Worm (Caenorhabditis elegans): ENCODE results near the gene F42G2.2.
A peak's percentile ranks its signal among the peaks of the same experiment; 100 is the strongest.

Gene F42G2.2

DNA sequence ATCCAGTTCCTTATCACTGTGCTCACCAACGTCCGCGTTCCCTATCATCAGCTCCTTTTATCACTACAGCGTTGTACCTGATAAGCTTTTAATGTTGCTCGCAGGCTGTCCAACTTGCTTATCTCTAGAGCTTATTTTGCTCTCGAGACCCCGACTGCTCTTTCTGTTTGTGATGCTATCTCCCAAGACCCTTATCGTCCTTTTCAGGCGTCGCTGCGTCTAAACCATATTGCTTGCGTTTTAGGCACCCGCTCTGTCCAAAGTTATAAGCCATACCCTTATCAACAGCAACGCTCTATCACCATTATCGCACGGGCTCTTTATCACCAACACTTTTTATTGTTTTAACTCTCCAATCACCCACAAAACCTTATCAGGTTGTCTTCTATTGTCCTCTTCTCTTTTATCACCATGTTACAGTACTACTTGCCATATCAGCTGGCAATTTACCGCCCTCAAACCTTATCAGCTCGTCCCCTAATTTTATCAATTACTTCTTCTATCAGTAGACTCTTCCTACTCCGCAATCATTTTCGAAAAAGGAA, 43.5 kb upstream of the F42G2.2 start (continued):
- TF ChIP-seq B0019.2 (GFP tag; conservative IDR thresholded peaks at IDR 0.05) (no peak), F23B12.7 (tag; optimal IDR thresholded peaks at IDR 0.05; ENCODE audit: insufficient read depth) (no peak), Y53F4B.3 (GFP tag; IDR thresholded peaks at IDR 0.05) (no peak), C17E4.6 (GFP tag; IDR thresholded peaks at IDR 0.05) (no peak), lsl-1 (GFP tag; optimal IDR thresholded peaks at IDR 0.05) (no peak), cebp-1 (GFP tag; IDR thresholded peaks at IDR 0.05) (no peak), cebp-1 (tag; optimal IDR thresholded peaks at IDR 0.05) (no peak), rpc-1 (optimal IDR thresholded peaks at IDR 0.05) (no peak), rpc-1 (tag; optimal IDR thresholded peaks at IDR 0.05) (no peak), him-1 (tag; optimal IDR thresholded peaks at IDR 0.05) (no peak), Y53G8AR.9 (GFP tag; conservative IDR thresholded peaks at IDR 0.05) (0 out of 2 replicates have a peak, but pooled peaks have one; percentile 55)

- TF ChIP-seq egrh-3 (GFP tag; IDR thresholded peaks at IDR 0.05) (peak; percentile 55; the same call in 1 of the 2 replicates), zim-3 (tag; optimal IDR thresholded peaks at IDR 0.05) (no peak), ccch-3 (GFP tag; optimal IDR thresholded peaks at IDR 0.05) (no peak)
Measured at ce11 chrII:2379673-2380072, 42.3 kb upstream of the F42G2.2 start.

- no peak for TF ChIP-seq snpc-3.4 (tag; optimal IDR thresholded peaks at IDR 0.05)
- TF ChIP-seq F23B12.7 (tag; optimal IDR thresholded peaks at IDR 0.05; ENCODE audit: insufficient read depth): no peak
- TF ChIP-seq tbx-9 (tag; optimal IDR thresholded peaks at IDR 0.05; ENCODE audit: borderline replicate concordance): no peak
- TF ChIP-seq F52B5.7 (tag; optimal IDR thresholded peaks at IDR 0.05): no peak
- TF ChIP-seq C06A6.2 (GFP tag; conservative IDR thresholded peaks at IDR 0.05): no peak
- no peak for TF ChIP-seq F39B2.1 (GFP tag; IDR thresholded peaks at IDR 0.05)
- TF ChIP-seq madf-10 (tag; optimal IDR thresholded peaks at IDR 0.05): no peak
- TF ChIP-seq ceh-58 (GFP tag; IDR thresholded peaks at IDR 0.05): no peak
- TF ChIP-seq snpc-4 (GFP tag; optimal IDR thresholded peaks at IDR 0.05): no peak
- no peak for TF ChIP-seq snpc-4 (tag; optimal IDR thresholded peaks at IDR 0.05)
- no peak for TF ChIP-seq madf-3 (GFP tag; IDR thresholded peaks at IDR 0.05)
- no peak for TF ChIP-seq madf-6 (GFP tag; IDR thresholded peaks at IDR 0.05)
- no peak for TF ChIP-seq attf-6 (GFP tag; IDR thresholded peaks at IDR 0.05)
- no peak for TF ChIP-seq ztf-22 (GFP tag; optimal IDR thresholded peaks at IDR 0.05)
Measured at ce11 chrII:2380174-2380573, 41.8 kb upstream of the F42G2.2 start, which contains the start of gene F16G10.7. Gene F16G10.7, minus strand, starts transcription at chrII:2380274.

DNA sequence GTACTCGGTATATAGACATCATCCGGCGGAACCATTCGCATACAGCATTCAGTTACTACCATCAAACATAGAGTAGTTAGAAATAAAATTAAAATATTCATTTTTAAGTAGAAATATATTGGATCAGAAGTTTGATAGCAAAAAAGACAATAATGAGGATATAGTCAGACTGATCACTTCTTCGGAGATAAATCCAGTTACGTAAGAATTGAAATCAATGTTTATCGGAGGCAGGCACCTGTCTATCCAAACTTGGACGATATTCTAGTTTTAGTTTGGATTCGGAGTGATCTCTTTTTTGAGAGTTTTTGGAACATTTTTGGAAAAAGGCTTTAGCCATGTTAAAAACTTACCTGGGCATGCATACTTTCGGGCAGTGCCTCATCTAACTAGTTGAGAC, 38.7 kb upstream of the F42G2.2 start, which contains the start of gene F16G10.8:
TSS of gene F16G10.8 (minus strand) at position 101 of the 400 bp plus-strand sequence.
- no peak for TF ChIP-seq hrde-1 (tag; optimal IDR thresholded peaks at IDR 0.05; ENCODE audit: borderline replicate concordance)
- no peak for TF ChIP-seq Y56A3A.18 (GFP tag; IDR thresholded peaks at IDR 0.05)
- TF ChIP-seq sea-2 (GFP tag; IDR thresholded peaks at IDR 0.05): no peak
- no peak for TF ChIP-seq ceh-27 (GFP tag; optimal IDR thresholded peaks at IDR 0.05)
- TF ChIP-seq snpc-3.4 (tag; optimal IDR thresholded peaks at IDR 0.05): no peak
- no peak for TF ChIP-seq dox-1 (GFP tag; IDR thresholded peaks at IDR 0.05)
- TF ChIP-seq ZK185.1 (tag; optimal IDR thresholded peaks at IDR 0.05; ENCODE audit: poor library complexity, severe bottlenecking): no peak
- TF ChIP-seq mcd-1 (GFP tag; IDR thresholded peaks at IDR 0.05): no peak
- TF ChIP-seq gei-17 (GFP tag; optimal IDR thresholded peaks at IDR 0.05): no peak
- no peak for TF ChIP-seq F39B2.1 (GFP tag; IDR thresholded peaks at IDR 0.05)
- no peak for TF ChIP-seq lir-1 (GFP tag; conservative IDR thresholded peaks at IDR 0.05)
- TF ChIP-seq ztf-18 (tag; optimal IDR thresholded peaks at IDR 0.05): no peak
- TF ChIP-seq ceh-40 (GFP tag; IDR thresholded peaks at IDR 0.05): no peak
- TF ChIP-seq ceh-100 (GFP tag; IDR thresholded peaks at IDR 0.05): no peak
